Worm (Caenorhabditis elegans) whole organism, L4 larva: ENCODE results near the gene rab-19.
A peak's percentile ranks its signal among the peaks of the same experiment; 100 is the strongest.

Source experiments
- F10B5.3 ChIP-seq: sonication (generic microtip); optimal IDR thresholded peaks from 2 replicates; lab custom pipeline; 2016; ENCODE audit warnings: mild to moderate bottlenecking, missing genetic modification characterization, missing compliant biosample characterization
- F37D6.2 ChIP-seq: sonication (generic microtip); optimal IDR thresholded peaks from 2 replicates; lab custom pipeline; 2016; ENCODE audit warnings: mild to moderate bottlenecking, missing genetic modification characterization, missing compliant biosample characterization
- F49E8.2 ChIP-seq: sonication (generic microtip); optimal IDR thresholded peaks from 2 replicates; lab custom pipeline; 2016; ENCODE audit warnings: missing compliant biosample characterization, mild to moderate bottlenecking, missing genetic modification characterization, borderline replicate concordance
- T26A8.4 ChIP-seq: fragments of 200-800 bp; sonication (Bioruptor generic); IDR thresholded peaks from 2 replicates; pipeline ENCODE4 v1.3.6; 2022; ENCODE audit warnings: missing genetic modification characterization, missing compliant biosample characterization
- Y105C5A.15 ChIP-seq: fragments of 200-800 bp; sonication (Bioruptor generic); IDR thresholded peaks from 2 replicates; pipeline ENCODE4 v1.3.6; 2022; ENCODE audit warnings: missing genetic modification characterization, missing compliant biosample characterization
- ZK337.2 ChIP-seq: fragments of 200-800 bp; sonication (Bioruptor generic); IDR thresholded peaks from 2 replicates; pipeline ENCODE4 v1.3.6; 2022; ENCODE audit warnings: missing genetic modification reagents, missing genetic modification characterization, missing compliant biosample characterization
- arid-1 ChIP-seq: fragments of 200-800 bp; sonication (Bioruptor generic); conservative IDR thresholded peaks from 2 replicates; pipeline ENCODE4 v1.3.6; 2022; ENCODE audit warnings: missing genetic modification reagents, missing genetic modification characterization, missing compliant biosample characterization
- attf-4 ChIP-seq: sonication (generic microtip); optimal IDR thresholded peaks from 3 replicates; lab custom pipeline; 2017; ENCODE audit warnings: missing biosample characterization, missing genetic modification characterization
- ceh-28 ChIP-seq: fragments of 150-350 bp; optimal IDR thresholded peaks from 2 replicates; lab custom pipeline; 2014; ENCODE audit warnings: missing biosample characterization, missing genetic modification reagents, missing genetic modification characterization
- ceh-32 ChIP-seq: sonication (generic microtip); optimal IDR thresholded peaks from 2 replicates; lab custom pipeline; 2016; ENCODE audit warnings: mild to moderate bottlenecking, missing genetic modification characterization, missing compliant biosample characterization; ENCODE audit not compliant: poor library complexity
- ceh-82 ChIP-seq: sonication (generic microtip); optimal IDR thresholded peaks from 2 replicates; lab custom pipeline; 2017; ENCODE audit warnings: missing biosample characterization, missing genetic modification characterization
- ces-1 ChIP-seq: fragments of 150-350 bp; sonication (generic microtip); optimal IDR thresholded peaks from 4 replicates; lab custom pipeline; 2014; ENCODE audit warnings: missing biosample characterization, missing genetic modification reagents, missing genetic modification characterization
- cey-2 ChIP-seq: sonication (generic microtip); optimal IDR thresholded peaks from 3 replicates; lab custom pipeline; 2017; ENCODE audit warnings: missing genetic modification characterization, mild to moderate bottlenecking, missing compliant biosample characterization, antibody characterized with exemption, borderline replicate concordance; ENCODE audit not compliant: insufficient read depth
- daf-16 ChIP-seq, 3 experiments: sonication (generic microtip); optimal IDR thresholded peaks; 2 replicates each; lab custom pipeline; 2016 to 2017; ENCODE audit warnings: missing genetic modification characterization in 3 of 3, missing genetic modification reagents in 3 of 3, mild to moderate bottlenecking in 2 of 3, missing compliant biosample characterization in 2 of 3, missing biosample characterization in 1 of 3, moderate library complexity in 1 of 3
- daf-8 ChIP-seq: fragments of 200-800 bp; sonication (Bioruptor generic); IDR thresholded peaks from 2 replicates; pipeline ENCODE4 v1.3.6; 2022; ENCODE audit warnings: missing genetic modification characterization, missing compliant biosample characterization
- dmd-8 ChIP-seq: fragments of 200-800 bp; sonication (Bioruptor generic); IDR thresholded peaks from 2 replicates; pipeline ENCODE4 v1.3.6; 2022; ENCODE audit warnings: missing genetic modification characterization, missing compliant biosample characterization
- duxl-1 ChIP-seq: sonication (generic microtip); optimal IDR thresholded peaks from 2 replicates; lab custom pipeline; 2016; ENCODE audit warnings: mild to moderate bottlenecking, missing genetic modification characterization, moderate library complexity, missing compliant biosample characterization; ENCODE audit not compliant: poor library complexity
- egl-43 ChIP-seq: fragments of 200-800 bp; sonication (Bioruptor generic); IDR thresholded peaks from 2 replicates; pipeline ENCODE4 v1.3.6; 2022; ENCODE audit warnings: missing genetic modification reagents, missing genetic modification characterization, missing compliant biosample characterization
- hif-1 ChIP-seq, 2 experiments: sonication (generic microtip); optimal IDR thresholded peaks; 2 replicates each; lab custom pipeline; 2016 to 2017; ENCODE audit warnings: missing compliant biosample characterization in 2 of 2, missing genetic modification characterization in 2 of 2, missing genetic modification reagents in 2 of 2, missing genotype in 2 of 2, mild to moderate bottlenecking in 1 of 2
- hlh-30 ChIP-seq: sonication (generic microtip); optimal IDR thresholded peaks from 2 replicates; lab custom pipeline; 2017; ENCODE audit warnings: antibody characterized with exemption, mild to moderate bottlenecking, missing genetic modification characterization, missing compliant biosample characterization; ENCODE audit not compliant: insufficient read depth
- hmg-1.1 ChIP-seq: fragments of 200-800 bp; sonication (Bioruptor generic); IDR thresholded peaks from 2 replicates; pipeline ENCODE4 v1.3.6; 2022; ENCODE audit warnings: missing genetic modification reagents, missing genetic modification characterization, missing compliant biosample characterization
- jun-1 ChIP-seq: fragments of 150-350 bp; optimal IDR thresholded peaks from 2 replicates; lab custom pipeline; 2014; ENCODE audit warnings: missing biosample characterization, missing genetic modification reagents, missing genetic modification characterization
- lin-1 ChIP-seq: fragments of 200-800 bp; sonication (Bioruptor generic); IDR thresholded peaks from 2 replicates; pipeline ENCODE4 v1.3.6; 2022; ENCODE audit warnings: missing genetic modification reagents, missing genetic modification characterization, missing compliant biosample characterization
- lin-13 ChIP-seq: fragments of 150-350 bp; optimal IDR thresholded peaks from 2 replicates; lab custom pipeline; 2014; ENCODE audit warnings: missing biosample characterization, missing genetic modification reagents, missing genetic modification characterization
- lsy-2 ChIP-seq, 2 experiments: fragments of 150-350 bp in 1 of 2; sonication (generic microtip) in 1 of 2; optimal IDR thresholded peaks; 2 replicates each; lab custom pipeline; 2014 to 2017; ENCODE audit warnings: missing biosample characterization in 2 of 2, missing genetic modification characterization in 2 of 2
- madf-9 ChIP-seq: fragments of 200-800 bp; sonication (Bioruptor generic); conservative IDR thresholded peaks from 2 replicates; pipeline ENCODE4 v1.3.6; 2022; ENCODE audit warnings: missing genetic modification reagents, missing genetic modification characterization, missing compliant biosample characterization
- mdl-1 ChIP-seq, 2 experiments: fragments of 150-350 bp in 1 of 2; sonication (generic microtip) in 1 of 2; optimal IDR thresholded peaks; 2 replicates each; lab custom pipeline; 2014 to 2017; ENCODE audit warnings: missing biosample characterization in 2 of 2, missing genetic modification characterization in 2 of 2
- mdt-29 ChIP-seq: fragments of 200-800 bp; sonication (Bioruptor generic); IDR thresholded peaks from 2 replicates; pipeline ENCODE4 v1.3.6; 2022; ENCODE audit warnings: missing genetic modification reagents, missing genetic modification characterization, missing compliant biosample characterization
- nhr-11 ChIP-seq: fragments of 150-350 bp; optimal IDR thresholded peaks from 2 replicates; lab custom pipeline; 2014; ENCODE audit warnings: missing biosample characterization, missing genetic modification characterization
- nhr-111 ChIP-seq: fragments of 200-800 bp; sonication (Bioruptor generic); optimal IDR thresholded peaks from 2 replicates; lab custom pipeline; 2018; ENCODE audit warnings: mild to moderate bottlenecking, missing genetic modification characterization, missing compliant biosample characterization
- nhr-237 ChIP-seq: sonication (generic microtip); optimal IDR thresholded peaks from 2 replicates; lab custom pipeline; 2017; ENCODE audit warnings: missing biosample characterization, missing genetic modification characterization
- nhr-28 ChIP-seq: fragments of 150-350 bp; optimal IDR thresholded peaks from 2 replicates; lab custom pipeline; 2014; ENCODE audit warnings: missing biosample characterization, missing genetic modification characterization
- nhr-42 ChIP-seq: fragments of 200-800 bp; sonication (Bioruptor generic); IDR thresholded peaks from 2 replicates; pipeline ENCODE4 v1.3.6; 2022; ENCODE audit warnings: missing genetic modification characterization, missing compliant biosample characterization
- nhr-77 ChIP-seq: fragments of 150-350 bp; optimal IDR thresholded peaks from 2 replicates; lab custom pipeline; 2014; ENCODE audit warnings: missing biosample characterization, missing genetic modification characterization
- php-3 ChIP-seq: fragments of 200-800 bp; sonication (Bioruptor generic); IDR thresholded peaks from 2 replicates; pipeline ENCODE4 v1.3.6; 2022; ENCODE audit warnings: missing genetic modification reagents, missing genetic modification characterization, missing compliant biosample characterization
- saeg-2 ChIP-seq: fragments of 200-800 bp; sonication (Bioruptor generic); IDR thresholded peaks from 2 replicates; pipeline ENCODE4 v1.3.6; 2022; ENCODE audit warnings: missing genetic modification reagents, missing genetic modification characterization, missing compliant biosample characterization
- sdz-12 ChIP-seq: fragments of 200-800 bp; sonication (Bioruptor generic); optimal IDR thresholded peaks from 2 replicates; lab custom pipeline; 2018; ENCODE audit warnings: mild to moderate bottlenecking, missing genetic modification characterization, missing compliant biosample characterization
- set-16 ChIP-seq: fragments of 200-800 bp; sonication (Bioruptor generic); IDR thresholded peaks from 2 replicates; pipeline ENCODE4 v1.3.6; 2022; ENCODE audit warnings: missing genetic modification reagents, missing genetic modification characterization, missing compliant biosample characterization
- skn-1 ChIP-seq: fragments of 150-350 bp; optimal IDR thresholded peaks from 2 replicates; lab custom pipeline; 2014; ENCODE audit warnings: missing biosample characterization, missing genetic modification characterization
- snpc-1.2 ChIP-seq: fragments of 200-800 bp; sonication (Bioruptor generic); IDR thresholded peaks from 2 replicates; pipeline ENCODE4 v1.3.6; 2022; ENCODE audit warnings: missing genetic modification reagents, missing genetic modification characterization, missing compliant biosample characterization
- snpc-4 ChIP-seq: fragments of 150-350 bp; optimal IDR thresholded peaks from 2 replicates; lab custom pipeline; 2014; ENCODE audit warnings: missing biosample characterization, missing genetic modification characterization
- spr-1 ChIP-seq: sonication (generic microtip); optimal IDR thresholded peaks from 2 replicates; lab custom pipeline; 2016; ENCODE audit warnings: mild to moderate bottlenecking, missing genetic modification characterization, missing compliant biosample characterization
- tag-97 ChIP-seq: fragments of 200-800 bp; sonication (Bioruptor generic); IDR thresholded peaks from 2 replicates; pipeline ENCODE4 v1.3.6; 2022; ENCODE audit warnings: missing genetic modification characterization, missing compliant biosample characterization
- tra-1 ChIP-seq: fragments of 200-800 bp; sonication (Bioruptor generic); IDR thresholded peaks from 2 replicates; pipeline ENCODE4 v1.3.6; 2022; ENCODE audit warnings: missing genetic modification reagents, missing genetic modification characterization, missing compliant biosample characterization
- unc-130 ChIP-seq: sonication (generic microtip); optimal IDR thresholded peaks from 2 replicates; lab custom pipeline; 2016; ENCODE audit warnings: missing genetic modification reagents, missing genetic modification characterization, missing compliant biosample characterization
- zag-1 ChIP-seq: fragments of 150-350 bp; optimal IDR thresholded peaks from 2 replicates; lab custom pipeline; 2014; ENCODE audit warnings: missing biosample characterization, missing genetic modification characterization
- zfp-3 ChIP-seq: fragments of 200-800 bp; sonication (Bioruptor generic); conservative IDR thresholded peaks from 2 replicates; pipeline ENCODE4 v1.3.6; 2022; ENCODE audit warnings: missing genetic modification reagents, missing genetic modification characterization, missing compliant biosample characterization
- zip-11 ChIP-seq: fragments of 200-800 bp; sonication (Bioruptor generic); IDR thresholded peaks from 2 replicates; pipeline ENCODE4 v1.3.6; 2022; ENCODE audit warnings: missing genetic modification characterization, missing compliant biosample characterization

The rab-19 gene

ce11 chrIV:13389237-13389636, 5.1 kb upstream of the rab-19 start:
- TF ChIP-seq nhr-42 (peak; percentile 33; the same call in 1 of the 2 replicates), nhr-77 (no peak), dmd-8 (GFP tag; lab: Robert Waterston, UW) (0 out of 2 replicates have a peak, but pooled peaks have one; percentile 49), egl-43 (GFP tag; lab: Robert Waterston, UW) (peak; percentile 67), set-16 (no peak), cey-2 (tag; lab: Kevin White, UChicago) (no peak), tag-97 (GFP tag; lab: Robert Waterston, UW) (no peak), php-3 (no peak), nhr-111 (peak; percentile 43), duxl-1 (tag; lab: Kevin White, UChicago) (peak; percentile 34), unc-130 (GFP tag; lab: Kevin White, UChicago) (no peak), zip-11 (no peak), T26A8.4 (GFP tag; lab: Robert Waterston, UW) (no peak), arid-1 (GFP tag; lab: Robert Waterston, UW) (no peak), lin-1 (peak; percentile 38; the same call in 1 of the 2 replicates), tra-1 (GFP tag; lab: Robert Waterston, UW) (0 out of 2 replicates have a peak, but pooled peaks have one; percentile 26), Y105C5A.15 (GFP tag; lab: Robert Waterston, UW) (0 out of 2 replicates have a peak, but pooled peaks have one; percentile 34), snpc-1.2 (0 out of 2 replicates have a peak, but pooled peaks have one; percentile 11), nhr-28 (tag; lab: Kevin White, UChicago) (no peak)

DNA sequence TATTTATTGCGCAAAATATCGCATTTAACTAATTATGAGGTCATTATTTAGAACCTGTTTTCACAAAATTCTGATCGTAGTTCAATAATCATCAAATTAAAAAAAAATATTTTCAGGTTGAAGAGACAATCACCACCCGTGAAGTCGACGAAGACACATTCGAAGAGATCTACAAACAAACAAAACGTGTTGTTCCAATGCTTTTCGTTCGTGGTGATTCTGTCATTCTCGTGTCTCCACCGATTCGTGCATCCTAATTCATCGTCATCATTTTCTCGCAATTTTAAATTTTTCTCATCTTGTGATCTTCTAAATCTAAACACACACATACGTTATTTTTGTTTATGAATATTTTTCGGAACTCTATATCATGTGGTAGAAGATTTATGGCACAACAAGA, 4.6 kb upstream of the rab-19 start:
- TF ChIP-seq ceh-82 (tag; lab: Kevin White, UChicago) (no peak), unc-130 (GFP tag; lab: Kevin White, UChicago) (no peak), daf-8 (GFP tag; lab: Robert Waterston, UW) (no peak), F49E8.2 (no peak), hif-1 (tag; optimal IDR thresholded peaks at IDR 0.05; lab: Kevin White, UChicago) (peak in 1 of 2 experiments; percentile 45), arid-1 (GFP tag; lab: Robert Waterston, UW) (no peak; the same call in 1 of the 2 replicates), nhr-11 (tag; lab: Kevin White, UChicago) (no peak), dmd-8 (GFP tag; lab: Robert Waterston, UW) (0 out of 2 replicates have a peak, but pooled peaks have one; percentile 35), nhr-111 (no peak), lsy-2 (tag; optimal IDR thresholded peaks at IDR 0.05; lab: Kevin White, UChicago) (peak; percentile 0 to 80), F37D6.2 (tag; lab: Kevin White, UChicago) (no peak), F10B5.3 (no peak), Y105C5A.15 (GFP tag; lab: Robert Waterston, UW) (no peak), ces-1 (GFP tag; lab: Kevin White, UChicago) (no peak), attf-4 (tag; lab: Kevin White, UChicago) (no peak), egl-43 (GFP tag; lab: Robert Waterston, UW) (no peak), madf-9 (GFP tag; lab: Robert Waterston, UW) (no peak), ceh-32 (no peak), zip-11 (no peak), ZK337.2 (no peak), mdl-1 (tag; optimal IDR thresholded peaks at IDR 0.05; lab: Kevin White, UChicago) (peak in 1 of 2 experiments; percentile 50), zfp-3 (GFP tag; lab: Robert Waterston, UW) (peak; percentile 80), mdt-29 (GFP tag; lab: Robert Waterston, UW) (no peak), snpc-4 (tag; lab: Kevin White, UChicago) (no peak), zag-1 (no peak), hmg-1.1 (GFP tag; lab: Robert Waterston, UW) (0 out of 2 replicates have a peak, but pooled peaks have one; percentile 25), hlh-30 (tag; lab: Kevin White, UChicago) (peak; percentile 65), skn-1 (tag; lab: Kevin White, UChicago) (no peak), spr-1 (tag; lab: Kevin White, UChicago) (peak; percentile 19), nhr-237 (tag; lab: Kevin White, UChicago) (no peak), sdz-12 (peak; percentile 29), ceh-28 (tag; lab: Kevin White, UChicago) (no peak), jun-1 (tag; lab: Kevin White, UChicago) (peak; percentile 13), lin-13 (GFP tag; lab: Kevin White, UChicago) (peak; percentile 41), saeg-2 (GFP tag; lab: Robert Waterston, UW) (no peak), daf-16 (GFP tag; optimal IDR thresholded peaks at IDR 0.05; lab: Kevin White, UChicago) (peak in 1 of 2 experiments; percentile 7), daf-16 (tag; optimal IDR thresholded peaks at IDR 0.05; lab: Kevin White, UChicago) (no peak)
